Fruit fly (Drosophila melanogaster) whole organism, embryonic: ENCODE results near the gene cass.

Source experiments
- ATbp ChIP-seq: fragments of 200-800 bp; sonication (Bioruptor generic); optimal IDR thresholded peaks from 2 replicates; lab custom pipeline; 2017; ENCODE audit warnings: missing biosample characterization, mild to moderate bottlenecking, missing genetic modification characterization, missing genetic modification reagents
- Asciz ChIP-seq: fragments of 200-800 bp; sonication (Bioruptor generic); optimal IDR thresholded peaks from 2 replicates; lab custom pipeline; 2017; ENCODE audit warnings: missing biosample characterization, mild to moderate bottlenecking, missing genetic modification characterization, missing genetic modification reagents
- CG10209 ChIP-seq: fragments of 200-800 bp; sonication (Bioruptor generic); optimal IDR thresholded peaks from 3 replicates; lab custom pipeline; 2017; ENCODE audit warnings: missing biosample characterization, mild to moderate bottlenecking, missing genetic modification characterization, missing genetic modification reagents
- CG13894 ChIP-seq: fragments of 200-800 bp; sonication (Bioruptor generic); optimal IDR thresholded peaks from 3 replicates; lab custom pipeline; 2018; ENCODE audit warnings: missing biosample characterization, mild to moderate bottlenecking, missing genetic modification characterization, moderate library complexity
- CG15073 ChIP-seq: fragments of 200-800 bp; sonication (Bioruptor generic); optimal IDR thresholded peaks from 2 replicates; lab custom pipeline; 2016; ENCODE audit warnings: missing biosample characterization, missing genetic modification characterization
- CG15479 ChIP-seq: fragments of 200-800 bp; sonication (Bioruptor generic); optimal IDR thresholded peaks from 3 replicates; lab custom pipeline; 2019; ENCODE audit warnings: missing biosample characterization, mild to moderate bottlenecking, missing genetic modification characterization, moderate library complexity
- CG1647 ChIP-seq: fragments of 200-800 bp; sonication (Bioruptor generic); optimal IDR thresholded peaks from 3 replicates; lab custom pipeline; 2016; ENCODE audit warnings: missing biosample characterization, missing genetic modification characterization
- CG16815 ChIP-seq: fragments of 200-800 bp; sonication (Bioruptor generic); optimal IDR thresholded peaks from 3 replicates; lab custom pipeline; 2017; ENCODE audit warnings: missing biosample characterization, mild to moderate bottlenecking, missing genetic modification characterization
- CG18476 ChIP-seq: fragments of 200-800 bp; sonication (Bioruptor generic); optimal IDR thresholded peaks from 2 replicates; lab custom pipeline; 2016; ENCODE audit warnings: missing biosample characterization, mild to moderate bottlenecking, missing genetic modification characterization
- CG18764 ChIP-seq: fragments of 200-800 bp; sonication (Bioruptor generic); optimal IDR thresholded peaks from 3 replicates; lab custom pipeline; 2016; ENCODE audit warnings: missing biosample characterization, missing genetic modification characterization
- CG2202 ChIP-seq: fragments of 200-800 bp; sonication (Bioruptor generic); optimal IDR thresholded peaks from 2 replicates; lab custom pipeline; 2018; ENCODE audit warnings: missing biosample characterization, mild to moderate bottlenecking, missing genetic modification characterization
- CG30403 ChIP-seq: fragments of 200-800 bp; sonication (Bioruptor generic); optimal IDR thresholded peaks from 3 replicates; lab custom pipeline; 2016; ENCODE audit warnings: missing biosample characterization, missing genetic modification characterization
- CG32532 ChIP-seq: fragments of 200-800 bp; sonication (Bioruptor generic); IDR thresholded peaks from 2 replicates; pipeline ENCODE4 v1.3.6; 2022; ENCODE audit warnings: missing biosample characterization, missing genetic modification characterization
- CG4328 ChIP-seq: fragments of 200-800 bp; sonication (Bioruptor generic); optimal IDR thresholded peaks from 3 replicates; lab custom pipeline; 2017; ENCODE audit warnings: missing biosample characterization, missing genetic modification reagents, missing genetic modification characterization
- CG6854 ChIP-seq: fragments of 200-800 bp; sonication (Bioruptor generic); optimal IDR thresholded peaks from 3 replicates; lab custom pipeline; 2017; ENCODE audit warnings: missing biosample characterization, mild to moderate bottlenecking, missing genetic modification characterization
- CG7357 ChIP-seq: fragments of 200-800 bp; sonication (Bioruptor generic); IDR thresholded peaks from 3 replicates; pipeline ENCODE4 v1.3.6; 2022; ENCODE audit warnings: missing biosample characterization, missing genetic modification characterization
- CG8359 ChIP-seq: fragments of 200-800 bp; sonication (Bioruptor generic); optimal IDR thresholded peaks from 2 replicates; lab custom pipeline; 2017; ENCODE audit warnings: missing biosample characterization, mild to moderate bottlenecking, missing genetic modification characterization, borderline replicate concordance
- D19B ChIP-seq: fragments of 200-800 bp; sonication (Bioruptor generic); optimal IDR thresholded peaks from 2 replicates; lab custom pipeline; 2017; ENCODE audit warnings: missing biosample characterization, mild to moderate bottlenecking, missing genetic modification characterization
- Dad ChIP-seq: fragments of 200-800 bp; sonication (Bioruptor generic); optimal IDR thresholded peaks from 3 replicates; lab custom pipeline; 2016; ENCODE audit warnings: missing biosample characterization, missing genetic modification characterization
- Dbx ChIP-seq: fragments of 200-800 bp; sonication (Bioruptor generic); IDR thresholded peaks from 3 replicates; pipeline ENCODE4 v1.3.6; 2022; ENCODE audit warnings: missing biosample characterization, missing genetic modification characterization
- Drgx ChIP-seq: fragments of 200-800 bp; sonication (Bioruptor generic); IDR thresholded peaks from 2 replicates; pipeline ENCODE4 v1.3.6; 2022; ENCODE audit warnings: missing biosample characterization, missing genetic modification characterization
- HmgD ChIP-seq: fragments of 200-800 bp; sonication (Bioruptor generic); optimal IDR thresholded peaks from 3 replicates; lab custom pipeline; 2016; ENCODE audit warnings: missing biosample characterization, missing genetic modification characterization
- Meics ChIP-seq: fragments of 200-800 bp; sonication (Bioruptor generic); optimal IDR thresholded peaks from 2 replicates; lab custom pipeline; 2017; ENCODE audit warnings: missing biosample characterization, mild to moderate bottlenecking, missing genetic modification characterization
- Neu2 ChIP-seq: fragments of 200-800 bp; sonication (Bioruptor generic); optimal IDR thresholded peaks from 3 replicates; lab custom pipeline; 2016; ENCODE audit warnings: missing biosample characterization, missing genetic modification characterization, borderline replicate concordance
- Oaz ChIP-seq: fragments of 200-800 bp; sonication (Bioruptor generic); IDR thresholded peaks from 2 replicates; pipeline ENCODE4 v1.3.6; 2022; ENCODE audit warnings: missing biosample characterization, missing genetic modification characterization
- Poxn ChIP-seq: fragments of 200-800 bp; sonication (Bioruptor generic); IDR thresholded peaks from 2 replicates; pipeline ENCODE4 v1.3.6; 2022; ENCODE audit warnings: missing biosample characterization, missing genetic modification characterization
- Six4 ChIP-seq: fragments of 200-800 bp; sonication (Bioruptor generic); optimal IDR thresholded peaks from 2 replicates; lab custom pipeline; 2016; ENCODE audit warnings: missing biosample characterization, missing genetic modification characterization
- Sox102F ChIP-seq: fragments of 200-800 bp; sonication (Bioruptor generic); optimal IDR thresholded peaks from 2 replicates; lab custom pipeline; 2018; ENCODE audit warnings: missing biosample characterization, mild to moderate bottlenecking, missing genetic modification characterization, moderate library complexity
- Spps ChIP-seq: fragments of 200-800 bp; sonication (Bioruptor generic); optimal IDR thresholded peaks from 2 replicates; lab custom pipeline; 2018; ENCODE audit warnings: missing biosample characterization, mild to moderate bottlenecking, missing genetic modification characterization
- Ssrp ChIP-seq: fragments of 200-800 bp; sonication (Bioruptor generic); optimal IDR thresholded peaks from 2 replicates; lab custom pipeline; 2018; ENCODE audit warnings: missing biosample characterization, mild to moderate bottlenecking, missing genetic modification characterization, moderate library complexity
- Usf ChIP-seq: fragments of 200-800 bp; sonication (Bioruptor generic); optimal IDR thresholded peaks from 2 replicates; lab custom pipeline; 2017; ENCODE audit warnings: missing genotype, missing biosample characterization, missing genetic modification characterization
- ap ChIP-seq: fragments of 200-800 bp; sonication (Bioruptor generic); IDR thresholded peaks from 2 replicates; pipeline ENCODE4 v1.3.6; 2022; ENCODE audit warnings: missing biosample characterization, missing genetic modification characterization
- ash1 ChIP-seq: fragments of 200-800 bp; sonication (Bioruptor generic); optimal IDR thresholded peaks from 2 replicates; lab custom pipeline; 2018; ENCODE audit warnings: missing biosample characterization, mild to moderate bottlenecking, missing genetic modification characterization
- btn ChIP-seq: fragments of 200-800 bp; sonication (Bioruptor generic); optimal IDR thresholded peaks from 2 replicates; lab custom pipeline; 2016; ENCODE audit warnings: missing biosample characterization, missing genetic modification characterization
- cad ChIP-seq: fragments of >200 bp; optimal IDR thresholded peaks from 2 replicates; lab custom pipeline; 2017; ENCODE audit warnings: missing biosample characterization, missing genetic modification characterization
- dan ChIP-seq: fragments of 200-800 bp; sonication (Bioruptor generic); IDR thresholded peaks from 2 replicates; pipeline ENCODE4 v1.3.6; 2022; ENCODE audit warnings: missing biosample characterization, missing genetic modification characterization
- dmrt11E ChIP-seq: fragments of 200-800 bp; sonication (Bioruptor generic); optimal IDR thresholded peaks from 3 replicates; lab custom pipeline; 2018; ENCODE audit warnings: missing biosample characterization, mild to moderate bottlenecking, missing genetic modification characterization, moderate library complexity
- emc ChIP-seq: fragments of 200-800 bp; sonication (Bioruptor generic); optimal IDR thresholded peaks from 2 replicates; lab custom pipeline; 2016; ENCODE audit warnings: missing biosample characterization, missing genetic modification characterization
- fd64A ChIP-seq: fragments of 200-800 bp; sonication (Bioruptor generic); optimal IDR thresholded peaks from 3 replicates; lab custom pipeline; 2018; ENCODE audit warnings: missing biosample characterization, mild to moderate bottlenecking, missing genetic modification characterization
- ind ChIP-seq: fragments of 200-800 bp; sonication (Bioruptor generic); optimal IDR thresholded peaks from 3 replicates; lab custom pipeline; 2016; ENCODE audit warnings: missing biosample characterization, missing genetic modification characterization
- jigr1 ChIP-seq: fragments of 200-800 bp; sonication (Bioruptor generic); IDR thresholded peaks from 3 replicates; pipeline ENCODE4 v1.3.6; 2022; ENCODE audit warnings: missing biosample characterization, missing genetic modification characterization
- knrl ChIP-seq: fragments of 200-800 bp; sonication (Bioruptor generic); IDR thresholded peaks from 3 replicates; pipeline ENCODE4 v1.3.6; 2022; ENCODE audit warnings: missing biosample characterization, missing genetic modification characterization; ENCODE audit not compliant: partially characterized antibody
- lilli ChIP-seq: fragments of 200-800 bp; sonication (Bioruptor generic); optimal IDR thresholded peaks from 3 replicates; lab custom pipeline; 2016; ENCODE audit warnings: missing biosample characterization, missing genetic modification characterization
- maf-S ChIP-seq: fragments of 200-800 bp; sonication (Bioruptor generic); optimal IDR thresholded peaks from 2 replicates; lab custom pipeline; 2016; ENCODE audit warnings: missing biosample characterization, missing genetic modification characterization
- onecut ChIP-seq: fragments of 200-800 bp; sonication (Bioruptor generic); IDR thresholded peaks from 2 replicates; pipeline ENCODE4 v1.3.6; 2022; ENCODE audit warnings: missing biosample characterization, missing genetic modification characterization
- pros ChIP-seq: fragments of 200-800 bp; sonication (Bioruptor generic); optimal IDR thresholded peaks from 3 replicates; lab custom pipeline; 2019; ENCODE audit warnings: missing biosample characterization, mild to moderate bottlenecking, missing genetic modification characterization, moderate library complexity
- sqz ChIP-seq: fragments of 200-800 bp; sonication (Bioruptor generic); optimal IDR thresholded peaks from 3 replicates; lab custom pipeline; 2018; ENCODE audit warnings: missing biosample characterization, mild to moderate bottlenecking, missing genetic modification characterization
- ssp ChIP-seq: fragments of 200-800 bp; sonication (Bioruptor generic); IDR thresholded peaks from 2 replicates; pipeline ENCODE4 v1.3.6; 2022; ENCODE audit warnings: missing biosample characterization, missing genetic modification characterization
- tll ChIP-seq, 2 experiments: fragments of 200-800 bp in 1 of 2; fragments of >200 bp in 1 of 2; sonication (Bioruptor generic) in 1 of 2; optimal IDR thresholded peaks; 2 replicates each; lab custom pipeline; 2017 to 2019; ENCODE audit warnings: missing biosample characterization in 2 of 2, missing genetic modification characterization in 2 of 2, mild to moderate bottlenecking in 1 of 2, moderate library complexity in 1 of 2
- trh ChIP-seq: fragments of 200-800 bp; sonication (Bioruptor generic); optimal IDR thresholded peaks from 2 replicates; lab custom pipeline; 2016; ENCODE audit warnings: missing biosample characterization, missing genetic modification characterization
- twi ChIP-seq: fragments of 200-800 bp; optimal IDR thresholded peaks from 2 replicates; lab custom pipeline; 2019; ENCODE audit warnings: missing biosample characterization, mild to moderate bottlenecking, missing genetic modification characterization, moderate library complexity

The cass gene

dm6 chr2L:17484174-17484573 lies 6.5 kb upstream of the cass start, which contains the start of the genes GCS2beta and CG5131 (continued):
- TF ChIP-seq CG30403 (GFP tag; lab: Kevin White, UChicago) (peak; percentile 96), CG6854 (GFP tag; lab: Kevin White, UChicago) (peak; percentile 67), jigr1 (GFP tag; lab: Robert Waterston, UW) (peak; percentile 81), Asciz (peak; percentile 70), twi (peak; percentile 79), btn (GFP tag; lab: Kevin White, UChicago) (peak; percentile 62), tll (GFP tag; optimal IDR thresholded peaks at IDR 0.05; lab: Kevin White, UChicago) (no peak), dan (GFP tag; lab: Robert Waterston, UW) (0 out of 2 replicates have a peak, but pooled peaks have one; percentile 54), knrl (peak; percentile 94), cad (GFP tag; lab: Kevin White, UChicago) (peak; percentile 23), ssp (peak; percentile 86), onecut (GFP tag; lab: Robert Waterston, UW) (no peak), pros (GFP tag; lab: Kevin White, UChicago) (no peak), CG18764 (peak; percentile 91), Usf (peak; percentile 81), CG4328 (peak; percentile 71), Sox102F (GFP tag; lab: Kevin White, UChicago) (peak; percentile 93), lilli (peak; percentile 98), Spps (tag; lab: Kevin White, UChicago) (peak; percentile 56), Poxn (GFP tag; lab: Robert Waterston, UW) (peak; percentile 90), Ssrp (peak; percentile 91), CG15073 (GFP tag; lab: Kevin White, UChicago) (peak; percentile 63), Dbx (GFP tag; lab: Robert Waterston, UW) (peak; percentile 95), Neu2 (GFP tag; lab: Kevin White, UChicago) (peak; percentile 78), ash1 (no peak), CG32532 (GFP tag; lab: Robert Waterston, UW) (peak; percentile 97), Six4 (GFP tag; lab: Kevin White, UChicago) (peak; percentile 90), CG8359 (GFP tag; lab: Kevin White, UChicago) (peak; percentile 42), CG18476 (GFP tag; lab: Kevin White, UChicago) (peak; percentile 89), emc (peak; percentile 92), CG7357 (GFP tag; lab: Robert Waterston, UW) (peak; percentile 87), maf-S (GFP tag; lab: Kevin White, UChicago) (peak; percentile 95), ap (GFP tag; lab: Robert Waterston, UW) (peak; percentile 85), CG1647 (GFP tag; lab: Kevin White, UChicago) (peak; percentile 94), HmgD (GFP tag; lab: Kevin White, UChicago) (peak; percentile 97), ind (GFP tag; lab: Kevin White, UChicago) (peak; percentile 97), dmrt11E (tag; lab: Kevin White, UChicago) (peak; percentile 81), Oaz (GFP tag; lab: Robert Waterston, UW) (peak; percentile 88), sqz (GFP tag; lab: Kevin White, UChicago) (peak; percentile 53), Drgx (GFP tag; lab: Robert Waterston, UW) (peak; percentile 91), trh (GFP tag; lab: Kevin White, UChicago) (peak; percentile 86), ATbp (GFP tag; lab: Kevin White, UChicago) (peak; percentile 80), CG16815 (GFP tag; lab: Kevin White, UChicago) (peak; percentile 91), CG2202 (tag; lab: Kevin White, UChicago) (peak; percentile 64), CG10209 (GFP tag; lab: Kevin White, UChicago) (peak; percentile 92), Meics (GFP tag; lab: Kevin White, UChicago) (peak; percentile 91), CG13894 (tag; lab: Kevin White, UChicago) (no peak), fd64A (GFP tag; lab: Kevin White, UChicago) (peak; percentile 58), D19B (GFP tag; lab: Kevin White, UChicago) (peak; percentile 81), CG15479 (GFP tag; lab: Kevin White, UChicago) (no peak), Dad (GFP tag; lab: Kevin White, UChicago) (peak; percentile 94)
